Worm (Caenorhabditis elegans): ENCODE measurements around the gene col-168.

ce11 chrX:6299641-6300240, 26.4 kb upstream of the col-168 start, which contains the start of gene cest-16:
- TF ChIP-seq snpc-4 (tag; optimal IDR thresholded peaks at IDR 0.05) (no peak), mdl-1 (tag; optimal IDR thresholded peaks at IDR 0.05) (no peak), sea-2 (GFP tag; optimal IDR thresholded peaks at IDR 0.05) (no peak), egl-27 (tag; optimal IDR thresholded peaks at IDR 0.05) (no peak), nhr-237 (tag; optimal IDR thresholded peaks at IDR 0.05) (no peak), nhr-12 (tag; optimal IDR thresholded peaks at IDR 0.05) (no peak), unc-62 (GFP tag; optimal IDR thresholded peaks at IDR 0.05) (no peak), nhr-77 (tag; optimal IDR thresholded peaks at IDR 0.05) (no peak), pha-4 (tag; optimal IDR thresholded peaks at IDR 0.05) (no peak)
